Fruit fly (Drosophila melanogaster) whole organism, pupa: ENCODE measurements around the gene Ankrd49.
A peak's percentile ranks its signal among the peaks of the same experiment; 100 is the strongest.

Experiments used
- CG10348 ChIP-seq: fragments of 200-800 bp; sonication (Bioruptor generic); IDR thresholded peaks from 2 replicates; pipeline ENCODE4 v1.3.6; 2022; ENCODE audit warnings: missing biosample characterization, missing genetic modification characterization
- CG12605 ChIP-seq: fragments of 200-800 bp; sonication (Bioruptor generic); IDR thresholded peaks from 2 replicates; pipeline ENCODE4 v1.3.6; 2022; ENCODE audit warnings: missing biosample characterization, missing genetic modification characterization
- CG13204 ChIP-seq: fragments of 200-800 bp; sonication (Bioruptor generic); optimal IDR thresholded peaks from 2 replicates; lab custom pipeline; 2018; ENCODE audit warnings: missing biosample characterization, mild to moderate bottlenecking, missing genetic modification characterization, moderate library complexity
- CG14655 ChIP-seq: fragments of 200-800 bp; sonication (Bioruptor generic); optimal IDR thresholded peaks from 3 replicates; lab custom pipeline; 2017; ENCODE audit warnings: mild to moderate bottlenecking, missing biosample characterization, missing genetic modification reagents, missing genetic modification characterization
- CG15710 ChIP-seq: fragments of 200-800 bp; sonication (Bioruptor generic); optimal IDR thresholded peaks from 2 replicates; lab custom pipeline; 2018; ENCODE audit warnings: missing biosample characterization, mild to moderate bottlenecking, missing genetic modification characterization, moderate library complexity
- CG17806 ChIP-seq: fragments of 200-800 bp; sonication (Bioruptor generic); optimal IDR thresholded peaks from 2 replicates; lab custom pipeline; 2018; ENCODE audit warnings: missing biosample characterization, mild to moderate bottlenecking, missing genetic modification characterization, moderate library complexity
- CG32121 ChIP-seq: fragments of 200-800 bp; sonication (Bioruptor generic); IDR thresholded peaks from 2 replicates; pipeline ENCODE4 v1.3.6; 2022; ENCODE audit warnings: missing biosample characterization, missing genetic modification characterization
- CG34367 ChIP-seq: fragments of 200-800 bp; sonication (Bioruptor generic); optimal IDR thresholded peaks from 2 replicates; lab custom pipeline; 2018; ENCODE audit warnings: missing biosample characterization, mild to moderate bottlenecking, missing genetic modification characterization
- CG4496 ChIP-seq: fragments of 200-800 bp; sonication (Bioruptor generic); IDR thresholded peaks from 3 replicates; pipeline ENCODE4 v1.3.6; 2022; ENCODE audit warnings: missing biosample characterization, missing genetic modification characterization
- CG8159 ChIP-seq: fragments of 200-800 bp; sonication (Bioruptor generic); optimal IDR thresholded peaks from 3 replicates; lab custom pipeline; 2018; ENCODE audit warnings: missing biosample characterization, mild to moderate bottlenecking, missing genetic modification characterization, moderate library complexity
- CG8301 ChIP-seq: fragments of 200-800 bp; sonication (Bioruptor generic); optimal IDR thresholded peaks from 2 replicates; lab custom pipeline; 2018; ENCODE audit warnings: missing biosample characterization, mild to moderate bottlenecking, missing genetic modification characterization
- CG9948 ChIP-seq: fragments of 200-800 bp; sonication (Bioruptor generic); optimal IDR thresholded peaks from 2 replicates; lab custom pipeline; 2018; ENCODE audit warnings: missing biosample characterization, mild to moderate bottlenecking, missing genetic modification characterization, moderate library complexity
- D1 ChIP-seq: fragments of 200-800 bp; sonication (Bioruptor generic); optimal IDR thresholded peaks from 2 replicates; lab custom pipeline; 2018; ENCODE audit warnings: missing biosample characterization, mild to moderate bottlenecking, missing genetic modification characterization, moderate library complexity
- EcR ChIP-seq: fragments of 200-800 bp; sonication (Bioruptor generic); optimal IDR thresholded peaks from 3 replicates; lab custom pipeline; 2019; ENCODE audit warnings: missing biosample characterization, missing genetic modification characterization, mild to moderate bottlenecking, moderate library complexity, missing genetic modification reagents
- Ets98B ChIP-seq: fragments of 200-800 bp; sonication (Bioruptor generic); IDR thresholded peaks from 2 replicates; pipeline ENCODE4 v1.3.6; 2022; ENCODE audit warnings: missing biosample characterization, missing genetic modification characterization
- Pif1A ChIP-seq: fragments of 200-800 bp; sonication (Bioruptor generic); optimal IDR thresholded peaks from 3 replicates; lab custom pipeline; 2016; ENCODE audit warnings: missing biosample characterization, missing genetic modification characterization
- Pif1B ChIP-seq: fragments of 200-800 bp; sonication (Bioruptor generic); optimal IDR thresholded peaks from 3 replicates; lab custom pipeline; 2016; ENCODE audit warnings: missing biosample characterization, missing genetic modification characterization
- Snoo ChIP-seq: fragments of 200-800 bp; sonication (Bioruptor generic); optimal IDR thresholded peaks from 3 replicates; lab custom pipeline; 2017; ENCODE audit warnings: missing biosample characterization, mild to moderate bottlenecking, missing genetic modification characterization, inconsistent platforms
- fd96Ca ChIP-seq: fragments of 200-800 bp; sonication (Bioruptor generic); IDR thresholded peaks from 3 replicates; pipeline ENCODE4 v1.3.6; 2022; ENCODE audit warnings: missing biosample characterization, missing genetic modification characterization
- gl ChIP-seq: fragments of 200-800 bp; sonication (Bioruptor generic); optimal IDR thresholded peaks from 2 replicates; lab custom pipeline; 2018; ENCODE audit warnings: missing biosample characterization, mild to moderate bottlenecking, missing genetic modification characterization
- rn ChIP-seq: fragments of 200-800 bp; sonication (Bioruptor generic); IDR thresholded peaks from 2 replicates; pipeline ENCODE4 v1.3.6; 2022; ENCODE audit warnings: missing biosample characterization, missing genetic modification characterization

Gene Ankrd49

dm6 chr2L:15039309-15039772 is 32.1 kb upstream of the Ankrd49 start:
- TF ChIP-seq CG8301: no peak
- TF ChIP-seq CG4496 (GFP tag; lab: Robert Waterston, UW): peak; percentile 42; the same call in 1 of the 3 replicates
- TF ChIP-seq, all 21 proteins: peak for 1

- TF ChIP-seq CG8159 (tag; lab: Kevin White, UChicago): no peak
- no peak for TF ChIP-seq CG8301
- TF ChIP-seq EcR (GFP tag; lab: Kevin White, UChicago): peak; percentile 67
- TF ChIP-seq CG13204 (GFP tag; lab: Kevin White, UChicago): no peak
These were observed 31.4 kb upstream of the Ankrd49 start, which contains the start of gene CIAPIN1 for dm6 chr2L:15038339-15039308. CIAPIN1 (minus strand) TSS chr2L:15038861.

- TF ChIP-seq CG9948 (tag; lab: Kevin White, UChicago): no peak
- TF ChIP-seq CG17806: no peak
- TF ChIP-seq CG15710 (tag; lab: Kevin White, UChicago): no peak
- TF ChIP-seq Pif1B (GFP tag; lab: Kevin White, UChicago): no peak
- no peak for TF ChIP-seq CG8301
- no peak for TF ChIP-seq CG12605 (GFP tag; lab: Robert Waterston, UW)
- no peak for TF ChIP-seq Snoo
- no peak for TF ChIP-seq EcR (GFP tag; lab: Kevin White, UChicago)
- no peak for TF ChIP-seq fd96Ca (GFP tag; lab: Robert Waterston, UW)
- no peak for TF ChIP-seq CG4496 (GFP tag; lab: Robert Waterston, UW)
- TF ChIP-seq gl (tag; lab: Kevin White, UChicago): no peak
- TF ChIP-seq D1: no peak
- TF ChIP-seq CG32121 (GFP tag; lab: Robert Waterston, UW): no peak; the same call in 1 of the 2 replicates
These were observed 28.1 kb upstream of the Ankrd49 start, which contains the start of gene yellow-c for dm6 chr2L:15035366-15035765. yellow-c (plus strand) TSS chr2L:15035394.

- TF ChIP-seq CG10348 (GFP tag; lab: Robert Waterston, UW) (no peak), gl (tag; lab: Kevin White, UChicago) (no peak), CG8159 (tag; lab: Kevin White, UChicago) (no peak), CG32121 (GFP tag; lab: Robert Waterston, UW) (no peak), CG15710 (tag; lab: Kevin White, UChicago) (no peak), CG17806 (no peak), CG12605 (GFP tag; lab: Robert Waterston, UW) (no peak), Pif1B (GFP tag; lab: Kevin White, UChicago) (no peak), CG8301 (no peak), Pif1A (GFP tag; lab: Kevin White, UChicago) (no peak), CG9948 (tag; lab: Kevin White, UChicago) (no peak), CG13204 (GFP tag; lab: Kevin White, UChicago) (no peak), Ets98B (GFP tag; lab: Robert Waterston, UW) (no peak), CG14655 (GFP tag; lab: Kevin White, UChicago) (no peak), Snoo (no peak), CG34367 (tag; lab: Kevin White, UChicago) (no peak), EcR (GFP tag; lab: Kevin White, UChicago) (no peak), D1 (no peak)
These were observed 24.4 kb upstream of the Ankrd49 start, which contains the start of gene CG31832 for dm6 chr2L:15031650-15032049. CG31832 (minus strand) TSS chr2L:15031750.

- no peak for TF ChIP-seq CG12605 (GFP tag; lab: Robert Waterston, UW)
- no peak for TF ChIP-seq CG34367 (tag; lab: Kevin White, UChicago)
- TF ChIP-seq CG17806: no peak
- no peak for TF ChIP-seq CG9948 (tag; lab: Kevin White, UChicago)
These were observed 19.4 kb upstream of the Ankrd49 start, which contains the start of gene CG33310 for dm6 chr2L:15026582-15026981. CG33310 (plus strand) TSS chr2L:15026882.

dm6 chr2L:15016031-15016430 is 8.8 kb upstream of the Ankrd49 start, which contains the start of gene GABA-B-R1:
GABA-B-R1 (plus strand) TSS chr2L:15016331.
- TF ChIP-seq CG13204 (GFP tag; lab: Kevin White, UChicago) (no peak), CG9948 (tag; lab: Kevin White, UChicago) (no peak), CG8301 (no peak), EcR (GFP tag; lab: Kevin White, UChicago) (no peak), rn (GFP tag; lab: Robert Waterston, UW) (no peak), Snoo (no peak), D1 (no peak), CG10348 (GFP tag; lab: Robert Waterston, UW) (no peak), CG15710 (tag; lab: Kevin White, UChicago) (no peak), CG32121 (GFP tag; lab: Robert Waterston, UW) (no peak), fd96Ca (GFP tag; lab: Robert Waterston, UW) (no peak), Pif1A (GFP tag; lab: Kevin White, UChicago) (no peak), gl (tag; lab: Kevin White, UChicago) (no peak), Pif1B (GFP tag; lab: Kevin White, UChicago) (no peak)
